Worm (Caenorhabditis elegans) whole organism, L2 larva: ENCODE results near the gene ttr-14.

Experiments used
- alr-1 ChIP-seq: fragments of 150-350 bp; optimal IDR thresholded peaks from 2 replicates; lab custom pipeline; 2014; ENCODE audit warnings: missing biosample characterization, missing genetic modification characterization
- aly-2 ChIP-seq: fragments of 150-350 bp; optimal IDR thresholded peaks from 2 replicates; lab custom pipeline; 2014; ENCODE audit warnings: missing biosample characterization, missing genetic modification characterization
- lin-39 ChIP-seq: fragments of 150-350 bp; optimal IDR thresholded peaks from 2 replicates; lab custom pipeline; 2014; ENCODE audit warnings: missing biosample characterization, missing genetic modification reagents, missing genetic modification characterization
- nhr-11 ChIP-seq: fragments of 150-350 bp; optimal IDR thresholded peaks from 2 replicates; lab custom pipeline; 2014; ENCODE audit warnings: missing biosample characterization, missing genetic modification characterization
- nhr-25 ChIP-seq: fragments of 150-350 bp; sonication (generic microtip); optimal IDR thresholded peaks from 3 replicates; lab custom pipeline; 2014; ENCODE audit warnings: missing biosample characterization, missing genetic modification characterization

ce11 chrX:10763383-10763782, 23.9 kb upstream of the ttr-14 start:
- TF ChIP-seq nhr-11 = no peak
- no peak for TF ChIP-seq nhr-25 (tag; lab: Kevin White, UChicago)
- no peak for TF ChIP-seq aly-2 (tag; lab: Kevin White, UChicago)
- no peak for TF ChIP-seq alr-1 (tag; lab: Kevin White, UChicago)
- TF ChIP-seq lin-39 (tag; lab: Kevin White, UChicago) = no peak
